Fruit fly (Drosophila melanogaster) S2 (cell line): ENCODE results near the gene srw.

Experiments used
- CG8478 ChIP-seq: fragments of >200 bp; optimal IDR thresholded peaks from 2 replicates; lab custom pipeline; 2018
- CTCF ChIP-seq, 2 experiments: fragments of >200 bp; optimal IDR thresholded peaks; 2 replicates each; lab custom pipeline; 2018

srw gene

dm6 chr3L:4283428-4284089 is at the start of gene srw, which contains the start of gene CG1316:
Gene srw (minus strand): TSS chr3L:4283478.
Gene CG1316 (plus strand): TSS chr3L:4283851.
- TF ChIP-seq CTCF (optimal IDR thresholded peaks at IDR 0.05; lab: Kevin White, UChicago) (peak in 1 of 2 experiments; percentile 12), CG8478 (no peak)

- no peak for TF ChIP-seq CG8478
- no peak for TF ChIP-seq CTCF (optimal IDR thresholded peaks at IDR 0.05; lab: Kevin White, UChicago)
Measured at dm6 chr3L:4328048-4328447, 44.8 kb upstream of the srw start.

- TF ChIP-seq CG8478, result no peak
- no peak for TF ChIP-seq CTCF (optimal IDR thresholded peaks at IDR 0.05; lab: Kevin White, UChicago)
Measured at dm6 chr3L:4322032-4322617, 38.8 kb upstream of the srw start, which contains the start of gene CG15014. Gene CG15014 (minus strand): TSS chr3L:4322259.

- TF ChIP-seq CTCF (optimal IDR thresholded peaks at IDR 0.05; lab: Kevin White, UChicago) (no peak), CG8478 (no peak)
Measured at dm6 chr3L:4318677-4319580, 35.7 kb upstream of the srw start, which contains the start of gene PMP34. Gene PMP34 (plus strand): TSS chr3L:4318755.

dm6 chr3L:4313299-4313698 is 30.0 kb upstream of the srw start, which contains the start of gene Claspin:
Gene Claspin (plus strand): TSS chr3L:4313483.
- no peak for TF ChIP-seq CG8478
- peak in 1 of 2 experiments; percentile 14 for TF ChIP-seq CTCF (optimal IDR thresholded peaks at IDR 0.05; lab: Kevin White, UChicago)

dm6 chr3L:4310604-4311003 is 27.3 kb upstream of the srw start:
- no peak for TF ChIP-seq CTCF (optimal IDR thresholded peaks at IDR 0.05; lab: Kevin White, UChicago)

- TF ChIP-seq CTCF (optimal IDR thresholded peaks at IDR 0.05; lab: Kevin White, UChicago) (no peak), CG8478 (no peak)
Measured at dm6 chr3L:4307691-4308383, 24.6 kb upstream of the srw start, which contains the start of gene dyl. Gene dyl (minus strand): TSS chr3L:4307718.

dm6 chr3L:4304244-4304959 is 21.1 kb upstream of the srw start:
- TF ChIP-seq CG8478, result no peak
- no peak for TF ChIP-seq CTCF (optimal IDR thresholded peaks at IDR 0.05; lab: Kevin White, UChicago)

- TF ChIP-seq CTCF (optimal IDR thresholded peaks at IDR 0.05; lab: Kevin White, UChicago), result no peak
- no peak for TF ChIP-seq CG8478
Measured at dm6 chr3L:4302088-4302487, 18.8 kb upstream of the srw start.

dm6 chr3L:4296760-4297159 is 13.5 kb upstream of the srw start:
- no peak for TF ChIP-seq CTCF (optimal IDR thresholded peaks at IDR 0.05; lab: Kevin White, UChicago)
- no peak for TF ChIP-seq CG8478

dm6 chr3L:4293711-4294110 is 10.4 kb upstream of the srw start:
- TF ChIP-seq CTCF (optimal IDR thresholded peaks at IDR 0.05; lab: Kevin White, UChicago), result no peak

dm6 chr3L:4293304-4293703 is 10.0 kb upstream of the srw start:
- TF ChIP-seq CG8478 (no peak), CTCF (optimal IDR thresholded peaks at IDR 0.05; lab: Kevin White, UChicago) (no peak)

- TF ChIP-seq CG8478, result no peak
- no peak for TF ChIP-seq CTCF (optimal IDR thresholded peaks at IDR 0.05; lab: Kevin White, UChicago)
Measured at dm6 chr3L:4292120-4292697, 8.9 kb upstream of the srw start, which contains the start of the genes CG15012 and Fdx2. Gene CG15012 (minus strand): TSS chr3L:4292246. Gene Fdx2 (plus strand): TSS chr3L:4292482.

dm6 chr3L:4288591-4289056 is 5.3 kb upstream of the srw start, which contains the start of gene Hexo1:
Gene Hexo1 (plus strand): TSS chr3L:4288641.
- no peak for TF ChIP-seq CG8478
- no peak for TF ChIP-seq CTCF (optimal IDR thresholded peaks at IDR 0.05; lab: Kevin White, UChicago)
